Worm (Caenorhabditis elegans) whole organism, young adult: ENCODE data around the gene srg-39.

Experiments
- C06A6.2 ChIP-seq: fragments of 200-800 bp; sonication (Bioruptor generic); conservative IDR thresholded peaks from 2 replicates; pipeline ENCODE4 v1.3.6; 2022; ENCODE audit warnings: missing genetic modification characterization, missing compliant biosample characterization
- C17E4.6 ChIP-seq: fragments of 200-800 bp; sonication (Bioruptor generic); IDR thresholded peaks from 2 replicates; pipeline ENCODE4 v1.3.6; 2022; ENCODE audit warnings: missing genetic modification reagents, missing genetic modification characterization, missing compliant biosample characterization
- F37B4.10 ChIP-seq: fragments of 200-800 bp; sonication (Bioruptor generic); IDR thresholded peaks from 2 replicates; pipeline ENCODE4 v1.3.6; 2022; ENCODE audit warnings: missing genetic modification characterization, missing compliant biosample characterization
- K11D2.4 ChIP-seq: fragments of 200-800 bp; sonication (Bioruptor generic); IDR thresholded peaks from 2 replicates; pipeline ENCODE4 v1.3.6; 2022; ENCODE audit warnings: missing genetic modification reagents, missing genetic modification characterization, missing compliant biosample characterization
- T26A5.8 ChIP-seq: sonication (generic microtip); optimal IDR thresholded peaks from 2 replicates; lab custom pipeline; 2016; ENCODE audit warnings: missing genetic modification characterization, missing compliant biosample characterization
- Y53F4B.3 ChIP-seq: fragments of 200-800 bp; sonication (Bioruptor generic); IDR thresholded peaks from 2 replicates; pipeline ENCODE4 v1.3.6; 2022; ENCODE audit warnings: missing genetic modification reagents, missing genetic modification characterization, missing compliant biosample characterization
- Y79H2A.3 ChIP-seq: fragments of 200-800 bp; sonication (Bioruptor generic); conservative IDR thresholded peaks from 2 replicates; pipeline ENCODE4 v1.3.6; 2022; ENCODE audit warnings: missing genetic modification reagents, missing genetic modification characterization, missing compliant biosample characterization
- Y95B8A.8 ChIP-seq: fragments of 200-800 bp; sonication (Bioruptor generic); IDR thresholded peaks from 2 replicates; pipeline ENCODE4 v1.3.6; 2022; ENCODE audit warnings: missing genetic modification reagents, missing genetic modification characterization, missing compliant biosample characterization
- ZK185.1 ChIP-seq: sonication (generic microtip); optimal IDR thresholded peaks from 2 replicates; lab custom pipeline; 2016; ENCODE audit warnings: mild to moderate bottlenecking, missing genetic modification characterization, missing compliant biosample characterization; ENCODE audit not compliant: poor library complexity, severe bottlenecking
- ama-1 ChIP-seq, 3 experiments: fragments of 150-350 bp in 1 of 3; sonication (generic microtip) in 2 of 3; optimal IDR thresholded peaks; 2 replicates each; lab custom pipeline; 2014 to 2018; ENCODE audit warnings: missing biosample characterization in 2 of 3, missing genetic modification characterization in 2 of 3, missing genetic modification reagents in 2 of 3
- aptf-3 ChIP-seq: fragments of 200-800 bp; sonication (Bioruptor generic); IDR thresholded peaks from 2 replicates; pipeline ENCODE4 v1.3.6; 2022; ENCODE audit warnings: missing genetic modification characterization, missing compliant biosample characterization
- atf-7 ChIP-seq: sonication (generic microtip); optimal IDR thresholded peaks from 2 replicates; lab custom pipeline; 2017; ENCODE audit warnings: mild to moderate bottlenecking, missing genetic modification characterization, missing compliant biosample characterization
- athp-1 ChIP-seq: sonication (generic microtip); optimal IDR thresholded peaks from 2 replicates; lab custom pipeline; 2017; ENCODE audit warnings: mild to moderate bottlenecking, missing genetic modification characterization, missing compliant biosample characterization
- attf-3 ChIP-seq: fragments of 200-800 bp; sonication (Bioruptor generic); conservative IDR thresholded peaks from 2 replicates; pipeline ENCODE4 v1.3.6; 2022; ENCODE audit warnings: missing genetic modification reagents, missing genetic modification characterization, missing compliant biosample characterization
- ccch-3 ChIP-seq: fragments of 200-800 bp; sonication (Bioruptor generic); optimal IDR thresholded peaks from 2 replicates; lab custom pipeline; 2018; ENCODE audit warnings: mild to moderate bottlenecking, missing genetic modification characterization, missing compliant biosample characterization
- cebp-2 ChIP-seq: fragments of 200-800 bp; sonication (Bioruptor generic); IDR thresholded peaks from 2 replicates; pipeline ENCODE4 v1.3.6; 2022; ENCODE audit warnings: missing genetic modification characterization, missing compliant biosample characterization
- ceh-100 ChIP-seq: fragments of 200-800 bp; sonication (Bioruptor generic); IDR thresholded peaks from 2 replicates; pipeline ENCODE4 v1.3.6; 2022; ENCODE audit warnings: missing genetic modification reagents, missing genetic modification characterization, missing compliant biosample characterization
- ceh-27 ChIP-seq: fragments of 200-800 bp; sonication (Bioruptor generic); optimal IDR thresholded peaks from 2 replicates; lab custom pipeline; 2018; ENCODE audit warnings: mild to moderate bottlenecking, missing genetic modification characterization, moderate library complexity, missing compliant biosample characterization
- ceh-58 ChIP-seq: fragments of 200-800 bp; sonication (Bioruptor generic); IDR thresholded peaks from 2 replicates; pipeline ENCODE4 v1.3.6; 2022; ENCODE audit warnings: missing genetic modification characterization, missing compliant biosample characterization
- ceh-91 ChIP-seq: fragments of 200-800 bp; sonication (Bioruptor generic); IDR thresholded peaks from 2 replicates; pipeline ENCODE4 v1.3.6; 2022; ENCODE audit warnings: missing genetic modification reagents, missing genetic modification characterization, missing compliant biosample characterization
- dox-1 ChIP-seq: fragments of 200-800 bp; sonication (Bioruptor generic); IDR thresholded peaks from 2 replicates; pipeline ENCODE4 v1.3.6; 2022; ENCODE audit warnings: missing genetic modification reagents, missing genetic modification characterization, missing compliant biosample characterization
- egl-18 ChIP-seq: fragments of 200-800 bp; sonication (Bioruptor generic); IDR thresholded peaks from 2 replicates; pipeline ENCODE4 v1.3.6; 2022; ENCODE audit warnings: missing genetic modification reagents, missing genetic modification characterization, missing compliant biosample characterization
- hlh-26 ChIP-seq: fragments of 200-800 bp; sonication (Bioruptor generic); conservative IDR thresholded peaks from 2 replicates; pipeline ENCODE4 v1.3.6; 2022; ENCODE audit warnings: missing genetic modification reagents, missing genetic modification characterization, missing compliant biosample characterization
- hmg-1.2 ChIP-seq: fragments of 200-800 bp; sonication (Bioruptor generic); IDR thresholded peaks from 2 replicates; pipeline ENCODE4 v1.3.6; 2022; ENCODE audit warnings: missing genetic modification reagents, missing genetic modification characterization, missing compliant biosample characterization
- hrde-1 ChIP-seq: sonication (generic microtip); optimal IDR thresholded peaks from 2 replicates; lab custom pipeline; 2016; ENCODE audit warnings: missing genetic modification characterization, mild to moderate bottlenecking, missing compliant biosample characterization, moderate library complexity, missing genotype, missing genetic modification reagents, borderline replicate concordance
- hsf-1 ChIP-seq: fragments of 200-800 bp; sonication (Bioruptor generic); IDR thresholded peaks from 2 replicates; pipeline ENCODE4 v1.3.6; 2022; ENCODE audit warnings: missing genetic modification reagents, missing genetic modification characterization, missing compliant biosample characterization
- lag-1 ChIP-seq: fragments of 200-800 bp; sonication (Bioruptor generic); IDR thresholded peaks from 2 replicates; pipeline ENCODE4 v1.3.6; 2022; ENCODE audit warnings: missing genetic modification reagents, missing genetic modification characterization, missing compliant biosample characterization
- let-526 ChIP-seq: fragments of 200-800 bp; sonication (Bioruptor generic); IDR thresholded peaks from 2 replicates; pipeline ENCODE4 v1.3.6; 2022; ENCODE audit warnings: missing genetic modification reagents, missing genetic modification characterization, missing compliant biosample characterization
- let-607 ChIP-seq, 2 experiments: fragments of 200-800 bp in 1 of 2; sonication (Bioruptor generic) in 1 of 2; sonication (generic microtip) in 1 of 2; optimal IDR thresholded peaks; 2 replicates each; lab custom pipeline; 2016 to 2018; ENCODE audit warnings: mild to moderate bottlenecking in 2 of 2, missing compliant biosample characterization in 2 of 2, missing genetic modification characterization in 2 of 2, moderate library complexity in 2 of 2, missing genotype in 1 of 2
- lin-26 ChIP-seq: fragments of 200-800 bp; sonication (Bioruptor generic); IDR thresholded peaks from 2 replicates; pipeline ENCODE4 v1.3.6; 2022; ENCODE audit warnings: missing genetic modification reagents, missing genetic modification characterization, missing compliant biosample characterization
- lin-35 ChIP-seq, 3 experiments: fragments of 150-350 bp in 2 of 3; sonication (generic microtip) in 1 of 3; optimal IDR thresholded peaks; 2 replicates each; lab custom pipeline; 2014 to 2018; ENCODE audit warnings: missing biosample characterization in 3 of 3, missing genetic modification characterization in 3 of 3, missing genetic modification reagents in 3 of 3
- lin-54 ChIP-seq: fragments of 200-800 bp; sonication (Bioruptor generic); optimal IDR thresholded peaks from 2 replicates; lab custom pipeline; 2018; ENCODE audit warnings: mild to moderate bottlenecking, missing genetic modification characterization, missing compliant biosample characterization
- madf-8 ChIP-seq: fragments of 200-800 bp; sonication (Bioruptor generic); conservative IDR thresholded peaks from 2 replicates; pipeline ENCODE4 v1.3.6; 2022; ENCODE audit warnings: missing genetic modification reagents, missing genetic modification characterization, missing compliant biosample characterization
- mcd-1 ChIP-seq: fragments of 200-800 bp; sonication (Bioruptor generic); IDR thresholded peaks from 2 replicates; pipeline ENCODE4 v1.3.6; 2022; ENCODE audit warnings: missing genetic modification reagents, missing genetic modification characterization, missing compliant biosample characterization
- mes-4 ChIP-seq: sonication (generic microtip); optimal IDR thresholded peaks from 2 replicates; lab custom pipeline; 2016; ENCODE audit warnings: missing genotype, missing genetic modification characterization, missing compliant biosample characterization
- nfya-1 ChIP-seq: sonication (generic microtip); optimal IDR thresholded peaks from 2 replicates; lab custom pipeline; 2017; ENCODE audit warnings: antibody characterized with exemption, missing compliant biosample characterization, missing genetic modification characterization, borderline replicate concordance; ENCODE audit not compliant: insufficient read depth
- nfyb-1 ChIP-seq: fragments of 200-800 bp; sonication (Bioruptor generic); IDR thresholded peaks from 2 replicates; pipeline ENCODE4 v1.3.6; 2022; ENCODE audit warnings: missing genetic modification reagents, missing genetic modification characterization, missing compliant biosample characterization
- nhr-90 ChIP-seq: sonication (generic microtip); optimal IDR thresholded peaks from 2 replicates; lab custom pipeline; 2016; ENCODE audit warnings: missing genotype, mild to moderate bottlenecking, missing genetic modification characterization, missing compliant biosample characterization
- pha-4 ChIP-seq: fragments of 150-350 bp; sonication (generic microtip); optimal IDR thresholded peaks from 2 replicates; lab custom pipeline; 2014; ENCODE audit warnings: missing biosample characterization, missing genetic modification reagents, missing genetic modification characterization
- rec-8 ChIP-seq, 2 experiments: sonication (generic microtip); optimal IDR thresholded peaks; 2 replicates each; lab custom pipeline; 2016; ENCODE audit warnings: mild to moderate bottlenecking in 2 of 2, missing genetic modification characterization in 2 of 2, missing genetic modification reagents in 2 of 2, missing genotype in 2 of 2, missing biosample characterization in 1 of 2, missing compliant biosample characterization in 1 of 2, moderate library complexity in 1 of 2
- repo-1 ChIP-seq: sonication (generic microtip); optimal IDR thresholded peaks from 2 replicates; lab custom pipeline; 2017; ENCODE audit warnings: mild to moderate bottlenecking, missing genetic modification characterization, missing compliant biosample characterization
- rpc-1 ChIP-seq, 2 experiments: fragments of 150-350 bp in 1 of 2; sonication (generic microtip) in 1 of 2; optimal IDR thresholded peaks; 2 replicates each; lab custom pipeline; 2014 to 2018; ENCODE audit warnings: missing biosample characterization in 1 of 2, missing genetic modification characterization in 1 of 2, missing genetic modification reagents in 1 of 2, missing genotype in 1 of 2
- snpc-1.1 ChIP-seq: sonication (generic microtip); optimal IDR thresholded peaks from 2 replicates; lab custom pipeline; 2017; ENCODE audit warnings: missing genetic modification characterization, mild to moderate bottlenecking, missing compliant biosample characterization, antibody characterized with exemption, moderate library complexity, missing genotype, missing genetic modification reagents; ENCODE audit not compliant: insufficient read depth
- sptf-2 ChIP-seq: fragments of 200-800 bp; sonication (Bioruptor generic); optimal IDR thresholded peaks from 2 replicates; lab custom pipeline; 2018; ENCODE audit warnings: mild to moderate bottlenecking, missing genetic modification characterization, missing compliant biosample characterization
- ztf-18 ChIP-seq: sonication (generic microtip); optimal IDR thresholded peaks from 2 replicates; lab custom pipeline; 2016; ENCODE audit warnings: missing genotype, mild to moderate bottlenecking, missing genetic modification characterization, missing compliant biosample characterization
- ztf-22 ChIP-seq: fragments of 200-800 bp; sonication (Bioruptor generic); optimal IDR thresholded peaks from 2 replicates; lab custom pipeline; 2018; ENCODE audit warnings: mild to moderate bottlenecking, missing genetic modification characterization, moderate library complexity, missing compliant biosample characterization

Gene srg-39

ce11 chrV:11123817-11124337, 28.4 kb downstream of the srg-39 start, which contains the start of the genes atp-5 and lmtr-3 (continued):
- TF ChIP-seq ceh-91 (GFP tag; lab: Robert Waterston, UW) (peak; percentile 56), attf-3 (peak; percentile 63; the same call in 1 of the 2 replicates), let-526 (GFP tag; lab: Robert Waterston, UW) (peak; percentile 91), hrde-1 (tag; lab: Kevin White, UChicago) (no peak), ceh-27 (GFP tag; lab: Kevin White, UChicago) (peak; percentile 89), Y53F4B.3 (GFP tag; lab: Robert Waterston, UW) (no peak), hsf-1 (GFP tag; lab: Robert Waterston, UW) (no peak), lin-54 (GFP tag; lab: Kevin White, UChicago) (peak; percentile 67), F37B4.10 (GFP tag; lab: Robert Waterston, UW) (no peak), nfya-1 (tag; lab: Kevin White, UChicago) (no peak), ccch-3 (GFP tag; lab: Kevin White, UChicago) (peak; percentile 23), ztf-22 (GFP tag; lab: Kevin White, UChicago) (no peak), pha-4 (tag; lab: Kevin White, UChicago) (no peak), lin-35 (GFP tag; optimal IDR thresholded peaks at IDR 0.05; lab: Kevin White, UChicago) (peak in 1 of 3 experiments; percentile 24), ama-1 (optimal IDR thresholded peaks at IDR 0.05; lab: Kevin White, UChicago) (no peak), ama-1 (GFP tag; optimal IDR thresholded peaks at IDR 0.05; lab: Kevin White, UChicago) (no peak), nfyb-1 (no peak), Y95B8A.8 (GFP tag; lab: Robert Waterston, UW) (no peak), hmg-1.2 (no peak; the same call in 1 of the 2 replicates), mes-4 (tag; lab: Kevin White, UChicago) (no peak), ZK185.1 (tag; lab: Kevin White, UChicago) (peak; percentile 95), C17E4.6 (no peak), rpc-1 (optimal IDR thresholded peaks at IDR 0.05; lab: Kevin White, UChicago) (peak; percentile 16), rpc-1 (tag; optimal IDR thresholded peaks at IDR 0.05; lab: Kevin White, UChicago) (no peak), lag-1 (GFP tag; lab: Robert Waterston, UW) (no peak), egl-18 (GFP tag; lab: Robert Waterston, UW) (no peak), snpc-1.1 (tag; lab: Kevin White, UChicago) (peak; percentile 22), C06A6.2 (GFP tag; lab: Robert Waterston, UW) (0 out of 2 replicates have a peak, but pooled peaks have one; percentile 22), hlh-26 (no peak), aptf-3 (GFP tag; lab: Robert Waterston, UW) (no peak), repo-1 (tag; lab: Kevin White, UChicago) (no peak), athp-1 (peak; percentile 47), atf-7 (tag; lab: Kevin White, UChicago) (no peak), K11D2.4 (peak; percentile 63; the same call in 1 of the 2 replicates), lin-26 (peak; percentile 33; the same call in 1 of the 2 replicates), ceh-58 (no peak), T26A5.8 (tag; lab: Kevin White, UChicago) (no peak), dox-1 (GFP tag; lab: Robert Waterston, UW) (peak; percentile 93), sptf-2 (GFP tag; lab: Kevin White, UChicago) (no peak), cebp-2 (no peak), Y79H2A.3 (GFP tag; lab: Robert Waterston, UW) (peak; percentile 74; the same call in 1 of the 2 replicates), ceh-100 (GFP tag; lab: Robert Waterston, UW) (peak; percentile 75), let-607 (tag; optimal IDR thresholded peaks at IDR 0.05; lab: Kevin White, UChicago) (no peak), nhr-90 (tag; lab: Kevin White, UChicago) (no peak), mcd-1 (GFP tag; lab: Robert Waterston, UW) (peak; percentile 64), ztf-18 (tag; lab: Kevin White, UChicago) (peak; percentile 48), rec-8 (tag; optimal IDR thresholded peaks at IDR 0.05; lab: Kevin White, UChicago) (peak; percentile 64 to 74), madf-8 (GFP tag; lab: Robert Waterston, UW) (peak; percentile 20; the same call in 1 of the 2 replicates)
